Fruit fly (Drosophila melanogaster) Kc167 (cell line): ENCODE results near the gene TotB.

Experiments
- h ChIP-seq: fragments of >200 bp; optimal IDR thresholded peaks from 3 replicates; lab custom pipeline; 2018; ENCODE audit warnings: missing external identifiers
- insv ChIP-seq: fragments of >200 bp; optimal IDR thresholded peaks from 3 replicates; lab custom pipeline; 2018; ENCODE audit warnings: missing external identifiers
- psq ChIP-seq: fragments of >200 bp; optimal IDR thresholded peaks from 2 replicates; lab custom pipeline; 2017; ENCODE audit warnings: missing external identifiers

dm6 chr3R:20914103-20914502 lies 40.4 kb downstream of the TotB start, which contains the start of gene hdly:
- TF ChIP-seq h (lab: Kevin White, UChicago) = no peak
- TF ChIP-seq insv (lab: Kevin White, UChicago) = no peak
- TF ChIP-seq psq (lab: Kevin White, UChicago) = no peak
